Worm (Caenorhabditis elegans): ENCODE measurements around the gene W10C4.1.

- TF ChIP-seq ama-1 (optimal IDR thresholded peaks at IDR 0.05) (no peak), sox-2 (GFP tag; IDR thresholded peaks at IDR 0.05) (no peak), fkh-6 (tag; optimal IDR thresholded peaks at IDR 0.05) (no peak), fkh-10 (GFP tag; optimal IDR thresholded peaks at IDR 0.05) (no peak), dmd-4 (tag; optimal IDR thresholded peaks at IDR 0.05; ENCODE audit: borderline replicate concordance) (no peak), ceh-18 (tag; optimal IDR thresholded peaks at IDR 0.05) (no peak)
Observed at ce11 chrIII:177715-178114, 29.2 kb downstream of the W10C4.1 start, which contains the start of gene F40G9.14.
